Fruit fly (Drosophila melanogaster): Measurements from ENCODE around the gene Amt.

Amt gene

DNA sequence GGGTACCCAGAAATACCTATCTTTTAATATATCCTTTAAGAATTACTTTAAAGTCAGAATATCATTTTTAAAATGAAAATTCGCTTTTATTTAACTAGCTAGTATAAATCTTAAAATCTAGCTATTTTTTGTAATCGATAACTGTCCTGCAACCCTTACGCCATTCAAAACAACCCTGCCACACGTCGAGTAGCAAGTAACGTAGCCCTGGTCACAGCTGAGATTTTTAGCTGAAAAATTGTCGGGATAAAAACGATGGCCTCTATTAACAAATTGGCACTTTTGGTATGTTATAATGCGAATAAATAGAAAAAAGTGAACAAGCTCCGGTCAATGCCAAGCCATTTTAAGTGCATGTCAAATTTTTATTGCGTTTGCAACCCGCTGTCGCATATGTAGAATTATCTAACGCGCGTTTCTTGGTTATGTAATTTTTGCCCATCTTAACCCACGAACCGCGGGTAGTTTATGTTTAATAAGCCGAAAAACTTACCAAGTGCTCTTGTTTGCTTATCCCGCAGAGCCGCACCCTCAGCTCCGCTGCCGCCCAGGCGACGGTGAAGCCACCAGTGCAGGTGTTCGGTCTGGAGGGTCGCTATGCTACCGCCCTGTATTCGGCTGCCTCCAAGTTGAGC, 16.6 kb upstream of the Amt start, which contains the start of gene ATPsynO (continued):
- TF ChIP-seq CG13123 (GFP tag; optimal IDR thresholded peaks at IDR 0.05) (no peak), CG3065 (GFP tag; optimal IDR thresholded peaks at IDR 0.05) (no peak), kni (GFP tag; optimal IDR thresholded peaks at IDR 0.05) (no peak), lmd (GFP tag; IDR thresholded peaks at IDR 0.05) (no peak), CG2116 (GFP tag; optimal IDR thresholded peaks at IDR 0.05) (peak; percentile 98), Med (GFP tag) (peak; percentile 89), CG18599 (GFP tag; optimal IDR thresholded peaks at IDR 0.05) (no peak), Xrp1 (GFP tag; IDR thresholded peaks at IDR 0.05) (0 out of 2 replicates have a peak, but pooled peaks have one; percentile 14), CG17802 (tag; optimal IDR thresholded peaks at IDR 0.05) (no peak), Taf1 (GFP tag; IDR thresholded peaks at IDR 0.05) (no peak), pb (GFP tag; optimal IDR thresholded peaks at IDR 0.05) (no peak), cad (GFP tag; optimal IDR thresholded peaks at IDR 0.05) (no peak), esg (GFP tag; conservative IDR thresholded peaks at IDR 0.05) (no peak), CG12942 (GFP tag; optimal IDR thresholded peaks at IDR 0.05) (no peak), Hsf (GFP tag; optimal IDR thresholded peaks at IDR 0.05) (peak; percentile 14), dysf (GFP tag; IDR thresholded peaks at IDR 0.05) (no peak), org-1 (GFP tag; optimal IDR thresholded peaks at IDR 0.05) (no peak), jing (GFP tag; optimal IDR thresholded peaks at IDR 0.05) (no peak), CG4730 (GFP tag; IDR thresholded peaks at IDR 0.05) (no peak), CG6689 (GFP tag; IDR thresholded peaks at IDR 0.05) (no peak), btn (GFP tag; optimal IDR thresholded peaks at IDR 0.05) (no peak), gem (tag; optimal IDR thresholded peaks at IDR 0.05) (no peak), CG34224 (GFP tag; IDR thresholded peaks at IDR 0.05; ENCODE audit: partially characterized antibody) (no peak), CG3838 (GFP tag; optimal IDR thresholded peaks at IDR 0.05) (no peak), pros (GFP tag; optimal IDR thresholded peaks at IDR 0.05) (no peak), CG31388 (GFP tag; optimal IDR thresholded peaks at IDR 0.05) (no peak), CG14050 (GFP tag; IDR thresholded peaks at IDR 0.05) (no peak), CG3281 (GFP tag; optimal IDR thresholded peaks at IDR 0.05) (peak; percentile 100), odd (GFP tag; optimal IDR thresholded peaks at IDR 0.05) (no peak), Blimp-1 (GFP tag; optimal IDR thresholded peaks at IDR 0.05) (no peak), shn (GFP tag; optimal IDR thresholded peaks at IDR 0.05) (no peak), D19A (tag; optimal IDR thresholded peaks at IDR 0.05) (no peak), CG3163 (GFP tag; optimal IDR thresholded peaks at IDR 0.05) (no peak), CG15479 (GFP tag; optimal IDR thresholded peaks at IDR 0.05) (no peak), CG10543 (GFP tag; optimal IDR thresholded peaks at IDR 0.05) (no peak), HLH3B (GFP tag; IDR thresholded peaks at IDR 0.05) (no peak), Optix (GFP tag; IDR thresholded peaks at IDR 0.05) (no peak), HLH54F (GFP tag; optimal IDR thresholded peaks at IDR 0.05) (no peak), pum (GFP tag; optimal IDR thresholded peaks at IDR 0.05) (no peak), slou (GFP tag; optimal IDR thresholded peaks at IDR 0.05) (no peak), Fer1 (GFP tag; optimal IDR thresholded peaks at IDR 0.05) (peak; percentile 27), oc (tag; optimal IDR thresholded peaks at IDR 0.05) (no peak), MBD-R2 (GFP tag; IDR thresholded peaks at IDR 0.05) (peak; percentile 89), unpg (GFP tag; optimal IDR thresholded peaks at IDR 0.05) (no peak), CG42726 (GFP tag; IDR thresholded peaks at IDR 0.05; ENCODE audit: partially characterized antibody) (peak; percentile 18; the same call in 1 of the 2 replicates), CG12155 (GFP tag; optimal IDR thresholded peaks at IDR 0.05) (peak; percentile 43), schlank (tag; optimal IDR thresholded peaks at IDR 0.05) (no peak), tio (GFP tag; optimal IDR thresholded peaks at IDR 0.05) (no peak), CG30403 (GFP tag; optimal IDR thresholded peaks at IDR 0.05) (peak; percentile 17), ken (GFP tag; IDR thresholded peaks at IDR 0.05) (no peak), Neu2 (GFP tag; optimal IDR thresholded peaks at IDR 0.05; ENCODE audit: borderline replicate concordance) (no peak)

Measured in whole organism, embryonic.